Worm (Caenorhabditis elegans) whole organism, midembryonic: ENCODE results near the gene atl-1.

Experiments used
- T22C8.4 ChIP-seq: fragments of 200-800 bp; sonication (Bioruptor generic); IDR thresholded peaks from 2 replicates; pipeline ENCODE4 v1.3.6; 2022; ENCODE audit warnings: missing genetic modification characterization, missing compliant biosample characterization
- cog-1 ChIP-seq: sonication (generic microtip); optimal IDR thresholded peaks from 2 replicates; lab custom pipeline; 2016; ENCODE audit warnings: missing genetic modification characterization, missing compliant biosample characterization
- flt-1 ChIP-seq: fragments of 200-800 bp; sonication (Bioruptor generic); IDR thresholded peaks from 2 replicates; pipeline ENCODE4 v1.3.6; 2022; ENCODE audit warnings: missing genetic modification characterization, missing compliant biosample characterization
- klf-2 ChIP-seq: fragments of 200-800 bp; sonication (Bioruptor generic); conservative IDR thresholded peaks from 2 replicates; pipeline ENCODE4 v1.3.6; 2022; ENCODE audit warnings: missing genetic modification reagents, missing genetic modification characterization, missing compliant biosample characterization
- med-1 ChIP-seq: sonication (generic microtip); optimal IDR thresholded peaks from 2 replicates; lab custom pipeline; 2017; ENCODE audit warnings: missing genetic modification characterization, mild to moderate bottlenecking, missing compliant biosample characterization, antibody characterized with exemption, missing genetic modification reagents; ENCODE audit not compliant: insufficient read depth
- ref-1 ChIP-seq: fragments of 200-800 bp; sonication (Bioruptor generic); conservative IDR thresholded peaks from 2 replicates; pipeline ENCODE4 v1.3.6; 2022; ENCODE audit warnings: missing genetic modification reagents, missing genetic modification characterization, missing compliant biosample characterization
- tab-1 ChIP-seq: fragments of 200-800 bp; sonication (Bioruptor generic); IDR thresholded peaks from 2 replicates; pipeline ENCODE4 v1.3.6; 2022; ENCODE audit warnings: missing genetic modification characterization, missing compliant biosample characterization
- ztf-23 ChIP-seq: fragments of 200-800 bp; sonication (Bioruptor generic); IDR thresholded peaks from 2 replicates; pipeline ENCODE4 v1.3.6; 2022; ENCODE audit warnings: missing genetic modification reagents, missing genetic modification characterization, missing compliant biosample characterization
- ztf-29 ChIP-seq: fragments of 200-800 bp; sonication (Bioruptor generic); IDR thresholded peaks from 2 replicates; pipeline ENCODE4 v1.3.6; 2022; ENCODE audit warnings: missing genetic modification reagents, missing genetic modification characterization, missing compliant biosample characterization

The atl-1 gene

ce11 chrV:9645507-9645906 lies at the start of gene atl-1, which contains the start of gene hcp-2:
TSS of gene atl-1 (minus strand) at chrV:9645595.
TSS of gene hcp-2 (plus strand) at chrV:9645859.
- TF ChIP-seq med-1 (GFP tag; lab: Kevin White, UChicago) (no peak), klf-2 (GFP tag; lab: Robert Waterston, UW) (no peak), ztf-23 (GFP tag; lab: Robert Waterston, UW) (no peak), ztf-29 (GFP tag; lab: Robert Waterston, UW) (no peak), T22C8.4 (no peak), flt-1 (GFP tag; lab: Robert Waterston, UW) (no peak), cog-1 (tag; lab: Kevin White, UChicago) (no peak), ref-1 (GFP tag; lab: Robert Waterston, UW) (no peak), tab-1 (GFP tag; lab: Robert Waterston, UW) (no peak)

DNA sequence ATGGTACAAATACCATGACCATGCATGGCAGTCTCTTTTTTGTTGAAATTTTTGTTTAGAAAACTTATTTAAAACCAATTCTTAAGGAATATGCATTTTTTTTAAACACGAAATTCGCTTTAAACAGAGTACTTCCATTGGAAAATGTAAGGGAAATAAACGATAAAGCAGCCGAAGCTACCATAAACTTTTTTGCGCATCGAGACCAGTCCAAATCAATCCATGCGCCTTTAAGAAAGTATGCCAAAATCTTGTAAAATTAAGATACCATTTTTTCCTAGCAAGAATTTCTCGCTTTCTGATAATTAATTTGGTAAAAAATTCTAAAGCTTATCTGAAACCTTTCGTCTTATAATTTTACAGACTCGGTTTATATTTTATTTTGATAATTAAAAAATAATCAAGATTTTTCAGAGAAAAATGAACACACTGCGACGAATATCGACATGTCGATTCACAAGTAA lies 47.3 kb upstream of the atl-1 start, which contains the start of gene ZK287.7:
Gene ZK287.7 (plus strand): TSS at position 414 of the 464 bp plus-strand sequence.
- TF ChIP-seq med-1 (GFP tag; lab: Kevin White, UChicago) (no peak), klf-2 (GFP tag; lab: Robert Waterston, UW) (no peak), ztf-29 (GFP tag; lab: Robert Waterston, UW) (no peak), flt-1 (GFP tag; lab: Robert Waterston, UW) (no peak), ref-1 (GFP tag; lab: Robert Waterston, UW) (no peak), cog-1 (tag; lab: Kevin White, UChicago) (no peak), tab-1 (GFP tag; lab: Robert Waterston, UW) (no peak), ztf-23 (GFP tag; lab: Robert Waterston, UW) (no peak), T22C8.4 (no peak)

- TF ChIP-seq ztf-29 (GFP tag; lab: Robert Waterston, UW) (0 out of 2 replicates have a peak, but pooled peaks have one; percentile 30), cog-1 (tag; lab: Kevin White, UChicago) (no peak), tab-1 (GFP tag; lab: Robert Waterston, UW) (no peak), ztf-23 (GFP tag; lab: Robert Waterston, UW) (0 out of 2 replicates have a peak, but pooled peaks have one; percentile 43), ref-1 (GFP tag; lab: Robert Waterston, UW) (no peak), klf-2 (GFP tag; lab: Robert Waterston, UW) (no peak), flt-1 (GFP tag; lab: Robert Waterston, UW) (peak; percentile 50; the same call in 1 of the 2 replicates), med-1 (GFP tag; lab: Kevin White, UChicago) (no peak)
Measured at ce11 chrV:9692109-9692581, 46.8 kb upstream of the atl-1 start, which contains the start of gene ztf-9. TSS of gene ztf-9 (minus strand) at chrV:9692159.

ce11 chrV:9690728-9691127 lies 45.3 kb upstream of the atl-1 start:
- TF ChIP-seq ztf-23 (GFP tag; lab: Robert Waterston, UW) (0 out of 2 replicates have a peak, but pooled peaks have one; percentile 31), cog-1 (tag; lab: Kevin White, UChicago) (no peak)

DNA sequence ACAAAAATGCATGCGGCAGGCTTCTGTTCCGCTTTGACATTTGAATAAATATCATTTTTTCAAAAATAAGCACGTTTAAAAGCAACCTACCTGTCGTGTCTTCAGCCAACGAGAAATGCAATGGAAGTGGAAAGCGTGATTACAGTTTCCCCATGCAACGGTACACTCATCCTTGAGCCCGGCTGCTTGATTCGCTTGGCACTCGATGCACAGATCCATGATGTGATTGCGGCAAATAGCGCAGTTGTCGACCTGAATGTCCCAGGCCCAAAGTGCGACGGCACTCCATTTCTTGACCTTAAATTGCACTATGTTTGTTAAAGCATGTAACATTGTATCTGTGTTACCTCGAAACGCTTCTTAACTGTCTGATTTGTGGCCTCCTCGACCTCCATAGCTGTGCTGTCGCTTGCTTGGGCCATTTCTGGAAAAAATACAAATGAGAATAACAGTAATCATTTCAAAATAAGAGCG lies 44.7 kb upstream of the atl-1 start, which contains the start of gene rbx-1:
Gene rbx-1 (minus strand): TSS at position 424 of the 474 bp plus-strand sequence.
- TF ChIP-seq T22C8.4 (no peak), med-1 (GFP tag; lab: Kevin White, UChicago) (no peak), cog-1 (tag; lab: Kevin White, UChicago) (no peak), ref-1 (GFP tag; lab: Robert Waterston, UW) (no peak), ztf-29 (GFP tag; lab: Robert Waterston, UW) (no peak), flt-1 (GFP tag; lab: Robert Waterston, UW) (no peak), ztf-23 (GFP tag; lab: Robert Waterston, UW) (no peak), tab-1 (GFP tag; lab: Robert Waterston, UW) (no peak), klf-2 (GFP tag; lab: Robert Waterston, UW) (no peak)

DNA sequence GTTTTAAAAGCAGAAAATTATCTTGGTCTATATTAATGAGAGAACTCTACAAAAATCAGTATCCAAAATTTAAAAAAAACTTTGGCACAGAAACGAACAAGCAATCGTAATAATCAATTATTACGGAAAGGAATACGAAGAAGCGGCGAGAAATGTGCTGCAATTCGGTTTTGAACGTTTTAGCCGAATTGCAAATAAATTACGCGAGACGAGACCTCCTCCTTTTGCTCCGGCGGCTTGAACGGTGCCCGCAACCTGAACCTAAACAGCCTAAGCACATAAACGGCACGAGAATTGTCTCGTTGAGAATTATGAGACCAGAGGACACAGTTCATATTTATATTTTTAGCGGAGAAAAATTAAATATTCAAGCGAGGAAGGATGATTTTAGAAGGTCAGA lies 44.0 kb upstream of the atl-1 start:
- TF ChIP-seq ztf-29 (GFP tag; lab: Robert Waterston, UW) = no peak

DNA sequence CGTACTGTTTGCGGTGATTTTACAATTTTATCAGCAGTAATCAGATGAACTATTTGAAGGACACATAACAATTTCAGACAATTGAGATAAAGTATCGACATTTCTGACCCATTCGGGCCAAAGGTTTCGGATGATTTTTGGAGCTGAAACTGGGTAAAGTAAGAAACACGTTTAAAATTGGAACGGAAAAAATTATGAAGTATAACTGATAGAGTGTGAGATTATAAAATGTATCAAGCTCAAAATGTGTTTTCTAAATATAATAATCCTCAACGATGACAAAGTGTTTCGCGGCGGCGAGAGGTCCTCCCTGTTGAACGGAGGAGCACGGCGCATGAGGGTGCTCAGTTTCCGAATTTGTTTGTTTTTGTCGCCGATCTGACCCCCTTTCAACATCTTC lies 40.2 kb upstream of the atl-1 start, which contains the start of gene ZK287.4:
Gene ZK287.4 (minus strand): TSS at position 101 of the 400 bp plus-strand sequence.
- TF ChIP-seq klf-2 (GFP tag; lab: Robert Waterston, UW) (no peak), med-1 (GFP tag; lab: Kevin White, UChicago) (no peak), cog-1 (tag; lab: Kevin White, UChicago) (no peak), flt-1 (GFP tag; lab: Robert Waterston, UW) (no peak), ztf-23 (GFP tag; lab: Robert Waterston, UW) (no peak), T22C8.4 (no peak), ztf-29 (GFP tag; lab: Robert Waterston, UW) (no peak), ref-1 (GFP tag; lab: Robert Waterston, UW) (no peak), tab-1 (GFP tag; lab: Robert Waterston, UW) (no peak)

ce11 chrV:9680260-9680659 lies 34.9 kb upstream of the atl-1 start:
- TF ChIP-seq cog-1 (tag; lab: Kevin White, UChicago) (no peak), ztf-23 (GFP tag; lab: Robert Waterston, UW) (no peak), tab-1 (GFP tag; lab: Robert Waterston, UW) (no peak), T22C8.4 (no peak), med-1 (GFP tag; lab: Kevin White, UChicago) (no peak), flt-1 (GFP tag; lab: Robert Waterston, UW) (no peak), ztf-29 (GFP tag; lab: Robert Waterston, UW) (no peak), klf-2 (GFP tag; lab: Robert Waterston, UW) (no peak), ref-1 (GFP tag; lab: Robert Waterston, UW) (no peak)

ce11 chrV:9679166-9679565 lies 33.8 kb upstream of the atl-1 start, which contains the start of gene ZK287.9:
TSS of gene ZK287.9 (plus strand) at chrV:9679357.
- TF ChIP-seq T22C8.4 (no peak), ztf-23 (GFP tag; lab: Robert Waterston, UW) (no peak), klf-2 (GFP tag; lab: Robert Waterston, UW) (no peak)
